Fruit fly (Drosophila melanogaster): ENCODE results near the gene p115.

dm6 chrX:7923063-7923462, 29.2 kb downstream of the p115 start:
- TF ChIP-seq CTCF (optimal IDR thresholded peaks at IDR 0.05) (no peak), CG8478 (optimal IDR thresholded peaks at IDR 0.05) (no peak)
